Worm (Caenorhabditis elegans) whole organism, late embryonic: ENCODE measurements around the gene tin-9.2.

Source experiments
- C38D4.7 ChIP-seq: fragments of 200-800 bp; sonication (Bioruptor generic); optimal IDR thresholded peaks from 2 replicates; lab custom pipeline; 2018; ENCODE audit warnings: mild to moderate bottlenecking, missing genetic modification characterization, moderate library complexity, missing compliant biosample characterization
- ama-1 ChIP-seq: fragments of 150-350 bp; optimal IDR thresholded peaks from 2 replicates; lab custom pipeline; 2014
- elt-4 ChIP-seq: sonication (generic microtip); optimal IDR thresholded peaks from 2 replicates; lab custom pipeline; 2016; ENCODE audit warnings: missing genetic modification characterization, missing compliant biosample characterization
- lin-11 ChIP-seq: fragments of 200-800 bp; sonication (Bioruptor generic); optimal IDR thresholded peaks from 2 replicates; lab custom pipeline; 2018; ENCODE audit warnings: mild to moderate bottlenecking, missing genetic modification characterization, missing compliant biosample characterization
- pros-1 ChIP-seq: fragments of 150-350 bp; optimal IDR thresholded peaks from 2 replicates; lab custom pipeline; 2014; ENCODE audit warnings: missing biosample characterization, missing genetic modification reagents, missing genetic modification characterization
- sox-4 ChIP-seq: sonication (generic microtip); optimal IDR thresholded peaks from 2 replicates; lab custom pipeline; 2017; ENCODE audit warnings: mild to moderate bottlenecking, missing genetic modification characterization, inconsistent platforms, missing compliant biosample characterization
- unc-3 ChIP-seq, 2 experiments: fragments of 200-800 bp in 1 of 2; sonication (Bioruptor generic) in 1 of 2; sonication (generic microtip) in 1 of 2; conservative IDR thresholded peaks in 1 of 2; optimal IDR thresholded peaks in 1 of 2; 2 replicates each; pipeline versions ENCODE4 v1.3.6 to Lab custom; 2016 to 2022; ENCODE audit warnings: missing compliant biosample characterization in 2 of 2, missing genetic modification characterization in 2 of 2, missing genetic modification reagents in 1 of 2

DNA sequence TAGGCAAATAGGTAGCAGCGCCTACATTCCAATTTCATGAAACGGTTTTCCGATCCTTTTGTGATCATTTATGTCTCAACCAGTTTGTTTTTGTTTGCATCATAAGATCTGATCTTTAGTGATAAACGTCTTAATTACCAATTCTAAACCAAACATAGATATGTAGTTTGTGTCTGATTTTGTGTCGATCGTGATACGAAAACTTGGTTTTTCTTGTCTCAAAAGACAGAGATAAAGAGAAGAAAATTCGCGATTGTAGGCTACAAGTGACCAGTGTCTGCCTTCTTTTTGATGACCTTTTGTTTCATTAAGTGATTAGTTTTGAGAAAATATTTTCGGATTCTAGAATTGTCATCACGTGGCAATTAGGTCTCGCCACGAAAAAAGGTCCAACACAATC, 18.6 kb upstream of the tin-9.2 start:
- TF ChIP-seq unc-3 (GFP tag; conservative IDR thresholded peaks at IDR 0.05; lab: Robert Waterston, UW) (no peak), unc-3 (tag; optimal IDR thresholded peaks at IDR 0.05; lab: Kevin White, UChicago) (no peak), elt-4 (tag; lab: Kevin White, UChicago) (no peak), pros-1 (tag; lab: Kevin White, UChicago) (no peak), lin-11 (no peak), sox-4 (tag; lab: Kevin White, UChicago) (no peak), ama-1 (lab: Kevin White, UChicago) (no peak), C38D4.7 (GFP tag; lab: Kevin White, UChicago) (no peak)
